Worm (Caenorhabditis elegans) whole organism, early embryonic: ENCODE measurements around the gene pcm-1.

Experiments used
- B0310.2 ChIP-seq: sonication (generic microtip); optimal IDR thresholded peaks from 2 replicates; lab custom pipeline; 2016; ENCODE audit warnings: mild to moderate bottlenecking, missing genetic modification characterization, missing compliant biosample characterization
- F13C5.2 ChIP-seq: sonication (generic microtip); optimal IDR thresholded peaks from 2 replicates; lab custom pipeline; 2017; ENCODE audit warnings: mild to moderate bottlenecking, missing genetic modification characterization, inconsistent platforms, missing compliant biosample characterization
- aly-1 ChIP-seq: sonication (generic microtip); optimal IDR thresholded peaks from 2 replicates; lab custom pipeline; 2016; ENCODE audit warnings: missing genetic modification characterization, missing compliant biosample characterization
- ama-1 ChIP-seq: fragments of 150-350 bp; optimal IDR thresholded peaks from 2 replicates; lab custom pipeline; 2014
- ceh-13 ChIP-seq: fragments of 200-800 bp; sonication (Bioruptor generic); optimal IDR thresholded peaks from 2 replicates; lab custom pipeline; 2018; ENCODE audit warnings: mild to moderate bottlenecking, missing genetic modification characterization, missing compliant biosample characterization
- ceh-36 ChIP-seq: sonication (generic microtip); optimal IDR thresholded peaks from 2 replicates; lab custom pipeline; 2016; ENCODE audit warnings: missing genetic modification characterization, inconsistent platforms, missing compliant biosample characterization
- ets-7 ChIP-seq: sonication (generic microtip); optimal IDR thresholded peaks from 2 replicates; lab custom pipeline; 2016; ENCODE audit warnings: missing genotype, missing genetic modification characterization, missing compliant biosample characterization
- flt-1 ChIP-seq: fragments of 200-800 bp; sonication (Bioruptor generic); IDR thresholded peaks from 2 replicates; pipeline ENCODE4 v1.3.6; 2022; ENCODE audit warnings: missing genetic modification characterization, missing compliant biosample characterization
- hmbx-1 ChIP-seq: sonication (generic microtip); optimal IDR thresholded peaks from 2 replicates; lab custom pipeline; 2016; ENCODE audit warnings: mild to moderate bottlenecking, missing genetic modification characterization, missing compliant biosample characterization
- hmg-4 ChIP-seq: fragments of 200-800 bp; sonication (Bioruptor generic); optimal IDR thresholded peaks from 2 replicates; lab custom pipeline; 2018; ENCODE audit warnings: mild to moderate bottlenecking, missing genetic modification characterization, missing compliant biosample characterization
- hnd-1 ChIP-seq: sonication (generic microtip); optimal IDR thresholded peaks from 2 replicates; lab custom pipeline; 2016; ENCODE audit warnings: missing genetic modification characterization, missing compliant biosample characterization
- pes-1 ChIP-seq: fragments of 200-800 bp; sonication (Bioruptor generic); IDR thresholded peaks from 2 replicates; pipeline ENCODE4 v1.3.6; 2022; ENCODE audit warnings: missing genetic modification reagents, missing genetic modification characterization, missing compliant biosample characterization
- scrt-1 ChIP-seq: fragments of 200-800 bp; sonication (Bioruptor generic); IDR thresholded peaks from 2 replicates; pipeline ENCODE4 v1.3.6; 2022; ENCODE audit warnings: missing genetic modification characterization, missing compliant biosample characterization
- sea-1 ChIP-seq: fragments of 200-800 bp; sonication (Bioruptor generic); conservative IDR thresholded peaks from 2 replicates; pipeline ENCODE4 v1.3.6; 2022; ENCODE audit warnings: missing genetic modification characterization, missing compliant biosample characterization
- tbx-11 ChIP-seq: fragments of 200-800 bp; sonication (Bioruptor generic); IDR thresholded peaks from 2 replicates; pipeline ENCODE4 v1.3.6; 2022; ENCODE audit warnings: missing genetic modification characterization, missing compliant biosample characterization
- tbx-37 ChIP-seq: fragments of 200-800 bp; sonication (Bioruptor generic); conservative IDR thresholded peaks from 2 replicates; pipeline ENCODE4 v1.3.6; 2022; ENCODE audit warnings: missing genetic modification reagents, missing genetic modification characterization, missing compliant biosample characterization
- tra-4 ChIP-seq: sonication (generic microtip); optimal IDR thresholded peaks from 2 replicates; lab custom pipeline; 2017; ENCODE audit warnings: missing genetic modification characterization, missing compliant biosample characterization

pcm-1 gene

DNA sequence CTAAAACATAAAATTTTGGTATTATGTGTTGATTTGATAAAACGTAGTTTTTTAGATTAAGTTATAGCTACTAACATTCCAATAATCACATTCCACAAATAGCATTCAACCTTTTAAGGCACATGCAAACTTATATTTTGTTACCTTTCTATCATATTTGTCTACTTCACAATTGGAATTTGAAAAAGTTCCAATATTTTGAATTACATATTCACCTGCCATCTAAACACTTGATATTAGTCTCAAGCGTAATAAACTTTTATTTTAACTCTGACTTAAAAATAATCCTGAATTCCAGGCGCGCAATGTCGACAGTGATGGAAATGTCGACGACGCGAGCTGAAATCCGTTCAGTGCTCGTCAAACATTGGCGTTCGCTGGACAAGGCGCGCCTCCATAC is 12.0 kb upstream of the pcm-1 start, which contains the start of gene acy-2:
acy-2 (plus strand) TSS at position 301 of the 400 bp plus-strand sequence.
- TF ChIP-seq ets-7 (no peak), hmg-4 (GFP tag; lab: Kevin White, UChicago) (no peak), hmbx-1 (no peak), scrt-1 (GFP tag; lab: Robert Waterston, UW) (no peak)

DNA sequence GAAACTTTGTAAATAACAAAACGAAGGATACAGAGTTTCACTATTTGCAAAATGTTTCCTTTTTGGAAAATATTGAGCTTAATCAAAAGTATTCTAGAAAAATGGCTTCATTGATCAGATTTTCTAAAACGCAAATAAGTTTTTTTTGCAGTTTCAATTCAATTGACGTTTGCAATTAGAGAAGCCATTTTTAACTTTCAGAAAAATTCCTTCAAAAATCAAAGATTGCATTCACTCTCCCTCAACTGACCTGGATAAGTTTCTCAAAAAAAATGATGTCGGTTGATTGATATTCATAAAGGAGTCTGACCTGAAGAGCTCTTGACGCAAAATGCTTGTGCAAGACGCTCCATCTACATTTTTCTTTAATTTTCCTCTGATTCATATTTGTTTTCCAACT is 10.0 kb upstream of the pcm-1 start:
- TF ChIP-seq tbx-37 (GFP tag; lab: Robert Waterston, UW) (no peak), ceh-36 (tag; lab: Kevin White, UChicago) (no peak)

DNA sequence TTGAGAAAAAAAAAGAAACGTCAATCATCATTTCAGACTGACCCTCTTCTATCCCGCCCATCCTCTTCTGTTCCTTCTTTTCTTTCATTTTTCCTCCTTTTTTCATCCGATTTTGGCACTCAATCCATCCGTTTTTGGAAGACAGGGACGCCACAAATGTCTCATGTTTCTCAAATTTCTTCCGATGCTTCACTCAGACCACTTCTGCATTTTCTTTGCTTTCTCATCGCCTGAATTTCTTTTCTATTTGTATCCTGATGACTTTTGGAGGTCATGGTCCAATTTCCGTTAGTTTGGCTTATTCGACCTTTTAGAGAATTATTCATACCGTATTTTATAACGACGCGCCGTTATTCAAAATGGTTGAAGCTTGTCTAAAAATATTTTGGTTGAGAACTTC is 8.9 kb upstream of the pcm-1 start:
- TF ChIP-seq flt-1 (GFP tag; lab: Robert Waterston, UW) (no peak), hmg-4 (GFP tag; lab: Kevin White, UChicago) (no peak), pes-1 (GFP tag; lab: Robert Waterston, UW) (no peak), ceh-36 (tag; lab: Kevin White, UChicago) (no peak), tra-4 (tag; lab: Kevin White, UChicago) (no peak), aly-1 (tag; lab: Kevin White, UChicago) (no peak), B0310.2 (no peak), scrt-1 (GFP tag; lab: Robert Waterston, UW) (no peak), tbx-37 (GFP tag; lab: Robert Waterston, UW) (no peak), ceh-13 (GFP tag; lab: Kevin White, UChicago) (no peak), F13C5.2 (tag; lab: Kevin White, UChicago) (no peak), hnd-1 (tag; lab: Kevin White, UChicago) (no peak), sea-1 (GFP tag; lab: Robert Waterston, UW) (no peak), tbx-11 (GFP tag; lab: Robert Waterston, UW) (no peak), ama-1 (lab: Kevin White, UChicago) (no peak), hmbx-1 (no peak), ets-7 (no peak)

DNA sequence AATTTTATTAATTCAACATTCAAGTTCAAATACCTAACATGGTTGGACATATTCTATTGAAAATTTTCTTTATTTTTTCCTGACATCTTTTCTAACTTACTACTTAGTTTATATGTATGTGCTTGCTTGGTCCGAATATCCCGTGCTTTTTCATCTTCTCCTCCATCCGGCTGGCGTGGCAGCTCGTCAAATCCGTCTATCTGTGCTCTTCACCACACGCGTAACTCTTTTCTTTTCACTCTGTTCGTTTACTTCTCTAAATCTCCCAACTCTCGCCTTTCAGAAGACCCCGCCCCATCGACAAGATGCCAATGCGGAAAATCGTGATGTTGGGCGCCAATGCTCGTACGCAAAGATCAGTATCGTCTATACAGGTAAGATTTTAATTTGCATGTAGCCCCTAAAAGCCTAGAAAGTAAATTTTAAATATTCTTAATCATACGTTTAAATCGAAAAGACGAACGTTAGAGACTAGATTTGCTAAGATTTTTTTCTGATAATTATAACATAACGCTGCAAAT is 1.0 kb upstream of the pcm-1 start:
- TF ChIP-seq flt-1 (GFP tag; lab: Robert Waterston, UW) = no peak
- TF ChIP-seq pes-1 (GFP tag; lab: Robert Waterston, UW) = no peak
- TF ChIP-seq aly-1 (tag; lab: Kevin White, UChicago) = no peak
- TF ChIP-seq sea-1 (GFP tag; lab: Robert Waterston, UW) = no peak
- TF ChIP-seq ets-7 = no peak
- no peak for TF ChIP-seq tbx-11 (GFP tag; lab: Robert Waterston, UW)
- TF ChIP-seq F13C5.2 (tag; lab: Kevin White, UChicago) = no peak
- TF ChIP-seq ceh-13 (GFP tag; lab: Kevin White, UChicago) = no peak
- no peak for TF ChIP-seq ceh-36 (tag; lab: Kevin White, UChicago)
- no peak for TF ChIP-seq tra-4 (tag; lab: Kevin White, UChicago)
- TF ChIP-seq hmg-4 (GFP tag; lab: Kevin White, UChicago) = no peak

DNA sequence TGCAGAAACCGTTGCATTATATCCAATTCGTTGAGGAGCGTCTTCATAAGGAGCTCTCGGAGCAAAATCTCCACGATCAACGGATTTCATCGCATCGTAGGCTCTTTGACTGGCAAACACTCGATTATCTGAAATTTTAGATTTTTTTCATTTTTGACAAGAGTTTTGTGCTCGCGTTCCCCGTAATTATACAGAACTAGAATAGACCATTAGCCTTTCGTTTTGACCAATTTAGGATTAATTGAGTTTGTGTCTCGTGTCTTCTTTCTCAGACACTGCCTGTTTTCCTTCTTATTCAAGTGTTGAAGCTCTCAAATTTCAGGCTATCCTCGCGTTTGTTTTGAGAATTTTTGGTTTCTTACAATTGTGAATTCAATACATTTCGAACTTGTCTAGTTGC is 590 bp downstream of the pcm-1 start:
- TF ChIP-seq ets-7 (no peak), ama-1 (lab: Kevin White, UChicago) (no peak), hnd-1 (tag; lab: Kevin White, UChicago) (no peak), B0310.2 (no peak), scrt-1 (GFP tag; lab: Robert Waterston, UW) (no peak), aly-1 (tag; lab: Kevin White, UChicago) (no peak), sea-1 (GFP tag; lab: Robert Waterston, UW) (no peak), hmg-4 (GFP tag; lab: Kevin White, UChicago) (no peak), pes-1 (GFP tag; lab: Robert Waterston, UW) (no peak), F13C5.2 (tag; lab: Kevin White, UChicago) (no peak), ceh-13 (GFP tag; lab: Kevin White, UChicago) (no peak), hmbx-1 (no peak), flt-1 (GFP tag; lab: Robert Waterston, UW) (no peak), tbx-37 (GFP tag; lab: Robert Waterston, UW) (no peak), tbx-11 (GFP tag; lab: Robert Waterston, UW) (no peak), ceh-36 (tag; lab: Kevin White, UChicago) (no peak), tra-4 (tag; lab: Kevin White, UChicago) (no peak)

DNA sequence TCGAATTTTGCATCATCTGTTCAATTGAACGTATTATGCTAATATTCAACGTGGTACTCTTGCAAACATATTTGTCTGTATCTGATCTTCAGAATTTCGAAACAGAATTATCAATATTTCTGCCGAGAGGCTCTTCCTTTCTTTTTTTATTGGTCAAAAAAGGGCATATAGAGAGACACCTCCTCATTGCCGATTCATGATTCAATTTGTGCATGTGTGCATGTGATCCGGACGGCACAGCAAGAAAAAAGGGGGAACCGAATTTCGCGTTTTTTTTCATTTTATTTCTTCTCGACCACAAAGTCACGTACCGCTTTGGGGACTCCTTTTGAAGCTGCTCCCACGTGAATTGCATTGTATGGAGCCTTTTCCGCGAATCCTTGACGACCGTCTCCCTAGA is 2.2 kb downstream of the pcm-1 start, which contains the start of gene mcp-1:
mcp-1 (plus strand) TSS at position 292 of the 400 bp plus-strand sequence.
- no peak for TF ChIP-seq flt-1 (GFP tag; lab: Robert Waterston, UW)
- TF ChIP-seq tra-4 (tag; lab: Kevin White, UChicago) = no peak
- TF ChIP-seq tbx-11 (GFP tag; lab: Robert Waterston, UW) = no peak
- TF ChIP-seq tbx-37 (GFP tag; lab: Robert Waterston, UW) = no peak
- no peak for TF ChIP-seq B0310.2
- no peak for TF ChIP-seq scrt-1 (GFP tag; lab: Robert Waterston, UW)
- TF ChIP-seq pes-1 (GFP tag; lab: Robert Waterston, UW) = no peak
- no peak for TF ChIP-seq ceh-13 (GFP tag; lab: Kevin White, UChicago)
- no peak for TF ChIP-seq hnd-1 (tag; lab: Kevin White, UChicago)
- TF ChIP-seq aly-1 (tag; lab: Kevin White, UChicago) = no peak
- TF ChIP-seq ceh-36 (tag; lab: Kevin White, UChicago) = no peak
- TF ChIP-seq F13C5.2 (tag; lab: Kevin White, UChicago) = no peak
- TF ChIP-seq hmg-4 (GFP tag; lab: Kevin White, UChicago) = no peak
- TF ChIP-seq ets-7 = no peak

DNA sequence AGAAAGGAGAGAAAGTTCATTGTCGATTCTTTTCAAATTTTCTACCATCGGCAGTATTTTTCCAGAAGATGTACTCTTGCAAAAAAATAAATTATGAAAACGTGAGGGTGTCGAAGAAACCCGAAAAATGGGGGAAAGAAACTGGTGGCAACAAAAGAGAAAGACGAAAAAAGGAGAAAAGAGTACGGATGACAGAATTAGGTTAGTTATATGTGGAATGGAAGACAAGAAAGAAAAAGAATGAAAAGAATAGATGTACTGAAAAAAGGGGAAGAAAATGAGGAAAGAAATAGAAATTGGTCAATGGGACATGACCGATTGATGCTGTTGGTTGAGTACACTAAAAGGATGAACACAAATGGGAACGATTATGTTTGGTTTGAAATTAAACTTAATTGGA is 8.1 kb downstream of the pcm-1 start:
- TF ChIP-seq scrt-1 (GFP tag; lab: Robert Waterston, UW) = no peak
- TF ChIP-seq F13C5.2 (tag; lab: Kevin White, UChicago) = no peak
- TF ChIP-seq ets-7 = no peak
- no peak for TF ChIP-seq aly-1 (tag; lab: Kevin White, UChicago)
- TF ChIP-seq pes-1 (GFP tag; lab: Robert Waterston, UW) = no peak
